Worm (Caenorhabditis elegans) whole organism, early embryonic: ENCODE measurements around the gene C27A2.12.
A peak's percentile ranks its signal among the peaks of the same experiment; 100 is the strongest.

Experiments
- B0310.2 ChIP-seq: sonication (generic microtip); optimal IDR thresholded peaks from 2 replicates; lab custom pipeline; 2016; ENCODE audit warnings: mild to moderate bottlenecking, missing genetic modification characterization, missing compliant biosample characterization
- F13C5.2 ChIP-seq: sonication (generic microtip); optimal IDR thresholded peaks from 2 replicates; lab custom pipeline; 2017; ENCODE audit warnings: mild to moderate bottlenecking, missing genetic modification characterization, inconsistent platforms, missing compliant biosample characterization
- aly-1 ChIP-seq: sonication (generic microtip); optimal IDR thresholded peaks from 2 replicates; lab custom pipeline; 2016; ENCODE audit warnings: missing genetic modification characterization, missing compliant biosample characterization
- ama-1 ChIP-seq: fragments of 150-350 bp; optimal IDR thresholded peaks from 2 replicates; lab custom pipeline; 2014
- ceh-13 ChIP-seq: fragments of 200-800 bp; sonication (Bioruptor generic); optimal IDR thresholded peaks from 2 replicates; lab custom pipeline; 2018; ENCODE audit warnings: mild to moderate bottlenecking, missing genetic modification characterization, missing compliant biosample characterization
- ceh-36 ChIP-seq: sonication (generic microtip); optimal IDR thresholded peaks from 2 replicates; lab custom pipeline; 2016; ENCODE audit warnings: missing genetic modification characterization, inconsistent platforms, missing compliant biosample characterization
- ets-7 ChIP-seq: sonication (generic microtip); optimal IDR thresholded peaks from 2 replicates; lab custom pipeline; 2016; ENCODE audit warnings: missing genotype, missing genetic modification characterization, missing compliant biosample characterization
- flt-1 ChIP-seq: fragments of 200-800 bp; sonication (Bioruptor generic); IDR thresholded peaks from 2 replicates; pipeline ENCODE4 v1.3.6; 2022; ENCODE audit warnings: missing genetic modification characterization, missing compliant biosample characterization
- hmbx-1 ChIP-seq: sonication (generic microtip); optimal IDR thresholded peaks from 2 replicates; lab custom pipeline; 2016; ENCODE audit warnings: mild to moderate bottlenecking, missing genetic modification characterization, missing compliant biosample characterization
- hmg-4 ChIP-seq: fragments of 200-800 bp; sonication (Bioruptor generic); optimal IDR thresholded peaks from 2 replicates; lab custom pipeline; 2018; ENCODE audit warnings: mild to moderate bottlenecking, missing genetic modification characterization, missing compliant biosample characterization
- hnd-1 ChIP-seq: sonication (generic microtip); optimal IDR thresholded peaks from 2 replicates; lab custom pipeline; 2016; ENCODE audit warnings: missing genetic modification characterization, missing compliant biosample characterization
- pes-1 ChIP-seq: fragments of 200-800 bp; sonication (Bioruptor generic); IDR thresholded peaks from 2 replicates; pipeline ENCODE4 v1.3.6; 2022; ENCODE audit warnings: missing genetic modification reagents, missing genetic modification characterization, missing compliant biosample characterization
- scrt-1 ChIP-seq: fragments of 200-800 bp; sonication (Bioruptor generic); IDR thresholded peaks from 2 replicates; pipeline ENCODE4 v1.3.6; 2022; ENCODE audit warnings: missing genetic modification characterization, missing compliant biosample characterization
- sea-1 ChIP-seq: fragments of 200-800 bp; sonication (Bioruptor generic); conservative IDR thresholded peaks from 2 replicates; pipeline ENCODE4 v1.3.6; 2022; ENCODE audit warnings: missing genetic modification characterization, missing compliant biosample characterization
- tbx-11 ChIP-seq: fragments of 200-800 bp; sonication (Bioruptor generic); IDR thresholded peaks from 2 replicates; pipeline ENCODE4 v1.3.6; 2022; ENCODE audit warnings: missing genetic modification characterization, missing compliant biosample characterization
- tbx-37 ChIP-seq: fragments of 200-800 bp; sonication (Bioruptor generic); conservative IDR thresholded peaks from 2 replicates; pipeline ENCODE4 v1.3.6; 2022; ENCODE audit warnings: missing genetic modification reagents, missing genetic modification characterization, missing compliant biosample characterization
- tra-4 ChIP-seq: sonication (generic microtip); optimal IDR thresholded peaks from 2 replicates; lab custom pipeline; 2017; ENCODE audit warnings: missing genetic modification characterization, missing compliant biosample characterization

Gene C27A2.12

ce11 chrII:5022381-5022855 lies 35.5 kb downstream of the C27A2.12 start, which contains the start of the genes nsy-1 and F59A6.13:
Gene nsy-1 (plus strand): TSS chrII:5022757.
Gene F59A6.13 (plus strand): TSS chrII:5022805.
- TF ChIP-seq scrt-1 (GFP tag; lab: Robert Waterston, UW) (no peak), ceh-36 (no peak), pes-1 (GFP tag; lab: Robert Waterston, UW) (no peak), sea-1 (GFP tag; lab: Robert Waterston, UW) (no peak), B0310.2 (no peak), aly-1 (tag; lab: Kevin White, UChicago) (no peak), hmg-4 (GFP tag; lab: Kevin White, UChicago) (no peak), tra-4 (tag; lab: Kevin White, UChicago) (no peak)

ce11 chrII:5021518-5021917 lies 36.4 kb downstream of the C27A2.12 start:
- TF ChIP-seq tra-4 (tag; lab: Kevin White, UChicago) (no peak), ceh-13 (no peak), ama-1 (lab: Kevin White, UChicago) (no peak), hmg-4 (GFP tag; lab: Kevin White, UChicago) (no peak), ceh-36 (no peak)

ce11 chrII:5020513-5021081 lies 37.3 kb downstream of the C27A2.12 start:
- TF ChIP-seq tbx-11 (GFP tag; lab: Robert Waterston, UW): no peak
- no peak for TF ChIP-seq ceh-13
- no peak for TF ChIP-seq tra-4 (tag; lab: Kevin White, UChicago)
- no peak for TF ChIP-seq scrt-1 (GFP tag; lab: Robert Waterston, UW)
- no peak for TF ChIP-seq hnd-1 (tag; lab: Kevin White, UChicago)
- no peak for TF ChIP-seq sea-1 (GFP tag; lab: Robert Waterston, UW)
- TF ChIP-seq hmbx-1 (tag; lab: Kevin White, UChicago): no peak
- TF ChIP-seq ama-1 (lab: Kevin White, UChicago): no peak
- TF ChIP-seq aly-1 (tag; lab: Kevin White, UChicago): no peak
- no peak for TF ChIP-seq F13C5.2 (tag; lab: Kevin White, UChicago)

ce11 chrII:5019389-5020108 lies 38.4 kb downstream of the C27A2.12 start:
- no peak for TF ChIP-seq pes-1 (GFP tag; lab: Robert Waterston, UW)
- no peak for TF ChIP-seq ets-7 (tag; lab: Kevin White, UChicago)
- no peak for TF ChIP-seq scrt-1 (GFP tag; lab: Robert Waterston, UW)
- no peak for TF ChIP-seq ceh-13
- no peak for TF ChIP-seq hmbx-1 (tag; lab: Kevin White, UChicago)
- TF ChIP-seq sea-1 (GFP tag; lab: Robert Waterston, UW): no peak
- TF ChIP-seq tra-4 (tag; lab: Kevin White, UChicago): no peak

ce11 chrII:5018578-5018977 lies 39.4 kb downstream of the C27A2.12 start:
- TF ChIP-seq hnd-1 (tag; lab: Kevin White, UChicago) (no peak), tbx-37 (GFP tag; lab: Robert Waterston, UW) (no peak), tbx-11 (GFP tag; lab: Robert Waterston, UW) (no peak), ceh-36 (no peak), scrt-1 (GFP tag; lab: Robert Waterston, UW) (no peak), tra-4 (tag; lab: Kevin White, UChicago) (no peak), hmbx-1 (tag; lab: Kevin White, UChicago) (no peak), flt-1 (GFP tag; lab: Robert Waterston, UW) (no peak), F13C5.2 (tag; lab: Kevin White, UChicago) (no peak), hmg-4 (GFP tag; lab: Kevin White, UChicago) (no peak), B0310.2 (no peak), ets-7 (tag; lab: Kevin White, UChicago) (no peak), aly-1 (tag; lab: Kevin White, UChicago) (no peak)

ce11 chrII:5016977-5017585 lies 40.9 kb downstream of the C27A2.12 start:
- TF ChIP-seq aly-1 (tag; lab: Kevin White, UChicago) (peak; percentile 42), ama-1 (lab: Kevin White, UChicago) (no peak), pes-1 (GFP tag; lab: Robert Waterston, UW) (no peak), B0310.2 (no peak), hnd-1 (tag; lab: Kevin White, UChicago) (no peak), ceh-36 (no peak), flt-1 (GFP tag; lab: Robert Waterston, UW) (no peak), ceh-13 (no peak), hmg-4 (GFP tag; lab: Kevin White, UChicago) (peak; percentile 46), scrt-1 (GFP tag; lab: Robert Waterston, UW) (no peak), F13C5.2 (tag; lab: Kevin White, UChicago) (no peak)

- TF ChIP-seq scrt-1 (GFP tag; lab: Robert Waterston, UW) (no peak), flt-1 (GFP tag; lab: Robert Waterston, UW) (no peak), hmbx-1 (tag; lab: Kevin White, UChicago) (no peak), hmg-4 (GFP tag; lab: Kevin White, UChicago) (no peak), aly-1 (tag; lab: Kevin White, UChicago) (no peak), B0310.2 (no peak), tbx-37 (GFP tag; lab: Robert Waterston, UW) (no peak), ama-1 (lab: Kevin White, UChicago) (no peak), ceh-13 (no peak), pes-1 (GFP tag; lab: Robert Waterston, UW) (no peak), ceh-36 (no peak), tra-4 (tag; lab: Kevin White, UChicago) (no peak), tbx-11 (GFP tag; lab: Robert Waterston, UW) (no peak), F13C5.2 (tag; lab: Kevin White, UChicago) (no peak), hnd-1 (tag; lab: Kevin White, UChicago) (no peak), sea-1 (GFP tag; lab: Robert Waterston, UW) (no peak), ets-7 (tag; lab: Kevin White, UChicago) (no peak)
Measured at ce11 chrII:5016144-5016543, 41.8 kb downstream of the C27A2.12 start.
